Fruit fly (Drosophila melanogaster) whole organism, embryonic: Measurements from ENCODE around the gene CG4629.
A peak's percentile ranks its signal among the peaks of the same experiment; 100 is the strongest.

ENCODE experiments used
- Ada2b ChIP-seq: fragments of 200-800 bp; sonication (Bioruptor generic); IDR thresholded peaks from 2 replicates; pipeline ENCODE4 v1.3.6; 2022; ENCODE audit warnings: missing biosample characterization, missing genetic modification characterization
- Atf6 ChIP-seq: fragments of 200-800 bp; sonication (Bioruptor generic); IDR thresholded peaks from 2 replicates; pipeline ENCODE4 v1.3.6; 2022; ENCODE audit warnings: missing biosample characterization, missing genetic modification characterization
- CG10209 ChIP-seq: fragments of 200-800 bp; sonication (Bioruptor generic); optimal IDR thresholded peaks from 3 replicates; lab custom pipeline; 2017; ENCODE audit warnings: missing biosample characterization, mild to moderate bottlenecking, missing genetic modification characterization, missing genetic modification reagents
- CG10462 ChIP-seq: fragments of 200-800 bp; sonication (Bioruptor generic); optimal IDR thresholded peaks from 2 replicates; lab custom pipeline; 2016; ENCODE audit warnings: missing biosample characterization, missing genetic modification characterization
- CG10543 ChIP-seq: fragments of 200-800 bp; sonication (Bioruptor generic); optimal IDR thresholded peaks from 3 replicates; lab custom pipeline; 2017; ENCODE audit warnings: missing biosample characterization, mild to moderate bottlenecking, missing genetic modification characterization, moderate library complexity
- CG10654 ChIP-seq: fragments of 200-800 bp; sonication (Bioruptor generic); optimal IDR thresholded peaks from 2 replicates; lab custom pipeline; 2016; ENCODE audit warnings: missing biosample characterization, missing genetic modification characterization
- CG12391 ChIP-seq: fragments of 200-800 bp; sonication (Bioruptor generic); optimal IDR thresholded peaks from 3 replicates; lab custom pipeline; 2018; ENCODE audit warnings: missing biosample characterization, mild to moderate bottlenecking, missing genetic modification characterization, moderate library complexity
- CG14050 ChIP-seq: fragments of 200-800 bp; sonication (Bioruptor generic); IDR thresholded peaks from 3 replicates; pipeline ENCODE4 v1.3.6; 2022; ENCODE audit warnings: missing biosample characterization, missing genetic modification characterization
- CG14860 ChIP-seq: fragments of 200-800 bp; sonication (Bioruptor generic); IDR thresholded peaks from 3 replicates; pipeline ENCODE4 v1.3.6; 2022; ENCODE audit warnings: missing biosample characterization, missing genetic modification characterization; ENCODE audit not compliant: partially characterized antibody
- CG1529 ChIP-seq: fragments of 200-800 bp; sonication (Bioruptor generic); optimal IDR thresholded peaks from 3 replicates; lab custom pipeline; 2018; ENCODE audit warnings: missing biosample characterization, missing genetic modification characterization
- CG15514 ChIP-seq: fragments of 200-800 bp; sonication (Bioruptor generic); optimal IDR thresholded peaks from 3 replicates; lab custom pipeline; 2017; ENCODE audit warnings: missing biosample characterization, missing genetic modification characterization, mild to moderate bottlenecking, moderate library complexity, missing genetic modification reagents
- CG1602 ChIP-seq: fragments of 200-800 bp; sonication (Bioruptor generic); optimal IDR thresholded peaks from 3 replicates; lab custom pipeline; 2016; ENCODE audit warnings: missing biosample characterization, missing genetic modification characterization
- CG17829 ChIP-seq: fragments of 200-800 bp; optimal IDR thresholded peaks from 2 replicates; lab custom pipeline; 2019; ENCODE audit warnings: missing biosample characterization, mild to moderate bottlenecking, missing genetic modification characterization, moderate library complexity
- CG18011 ChIP-seq: fragments of 200-800 bp; sonication (Bioruptor generic); optimal IDR thresholded peaks from 2 replicates; lab custom pipeline; 2017; ENCODE audit warnings: missing biosample characterization, missing genetic modification characterization, mild to moderate bottlenecking, moderate library complexity, missing genotype
- CG2129 ChIP-seq: fragments of 200-800 bp; sonication (Bioruptor generic); IDR thresholded peaks from 2 replicates; pipeline ENCODE4 v1.3.6; 2022; ENCODE audit warnings: missing biosample characterization, missing genetic modification characterization; ENCODE audit not compliant: partially characterized antibody
- CG30431 ChIP-seq: fragments of 200-800 bp; sonication (Bioruptor generic); optimal IDR thresholded peaks from 2 replicates; lab custom pipeline; 2017; ENCODE audit warnings: missing biosample characterization, missing genetic modification characterization
- CG32767 ChIP-seq: fragments of 200-800 bp; sonication (Bioruptor generic); IDR thresholded peaks from 2 replicates; pipeline ENCODE4 v1.3.6; 2022; ENCODE audit warnings: missing biosample characterization, missing genetic modification characterization
- CG33557 ChIP-seq: fragments of 200-800 bp; sonication (Bioruptor generic); optimal IDR thresholded peaks from 2 replicates; lab custom pipeline; 2019; ENCODE audit warnings: missing biosample characterization, mild to moderate bottlenecking, missing genetic modification characterization, moderate library complexity
- CG34422 ChIP-seq: fragments of 200-800 bp; sonication (Bioruptor generic); IDR thresholded peaks from 3 replicates; pipeline ENCODE4 v1.3.6; 2022; ENCODE audit warnings: missing biosample characterization, missing genetic modification characterization
- CG7271 ChIP-seq: fragments of 200-800 bp; sonication (Bioruptor generic); optimal IDR thresholded peaks from 2 replicates; lab custom pipeline; 2018; ENCODE audit warnings: missing biosample characterization, mild to moderate bottlenecking, missing genetic modification characterization, moderate library complexity
- CG8290 ChIP-seq, 3 experiments: fragments of 200-800 bp; sonication (Bioruptor generic); optimal IDR thresholded peaks; 2 replicates each; lab custom pipeline; 2016 to 2019; ENCODE audit warnings: missing biosample characterization in 3 of 3, missing genetic modification characterization in 3 of 3, mild to moderate bottlenecking in 2 of 3, moderate library complexity in 1 of 3
- D19B ChIP-seq: fragments of 200-800 bp; sonication (Bioruptor generic); optimal IDR thresholded peaks from 2 replicates; lab custom pipeline; 2017; ENCODE audit warnings: missing biosample characterization, mild to moderate bottlenecking, missing genetic modification characterization
- Doc2 ChIP-seq: fragments of 200-800 bp; sonication (Bioruptor generic); IDR thresholded peaks from 2 replicates; pipeline ENCODE4 v1.3.6; 2022; ENCODE audit warnings: missing biosample characterization, missing genetic modification characterization
- Dp ChIP-seq: fragments of 200-800 bp; sonication (Bioruptor generic); optimal IDR thresholded peaks from 2 replicates; lab custom pipeline; 2018; ENCODE audit warnings: missing biosample characterization, mild to moderate bottlenecking, missing genetic modification characterization, moderate library complexity
- Dref ChIP-seq: fragments of 200-800 bp; sonication (Bioruptor generic); IDR thresholded peaks from 2 replicates; pipeline ENCODE4 v1.3.6; 2022; ENCODE audit warnings: missing biosample characterization, missing genetic modification characterization
- GATAe ChIP-seq: fragments of 200-800 bp; sonication (Bioruptor generic); conservative IDR thresholded peaks from 2 replicates; pipeline ENCODE4 v1.3.6; 2022; ENCODE audit warnings: missing biosample characterization, missing genetic modification characterization
- Hmr ChIP-seq: fragments of 200-800 bp; sonication (Bioruptor generic); optimal IDR thresholded peaks from 3 replicates; lab custom pipeline; 2017; ENCODE audit warnings: mild to moderate bottlenecking, missing biosample characterization, missing genetic modification reagents, missing genetic modification characterization
- Lim3 ChIP-seq: fragments of 200-800 bp; sonication (Bioruptor generic); IDR thresholded peaks from 2 replicates; pipeline ENCODE4 v1.3.6; 2022; ENCODE audit warnings: missing biosample characterization, missing genetic modification characterization
- MBD-R2 ChIP-seq: fragments of 200-800 bp; sonication (Bioruptor generic); IDR thresholded peaks from 2 replicates; pipeline ENCODE4 v1.3.6; 2022; ENCODE audit warnings: missing biosample characterization, missing genetic modification characterization
- Myb ChIP-seq: fragments of 200-800 bp; sonication (Bioruptor generic); optimal IDR thresholded peaks from 2 replicates; lab custom pipeline; 2016; ENCODE audit warnings: missing biosample characterization, missing genetic modification characterization
- Nf-YA ChIP-seq: fragments of 200-800 bp; sonication (Bioruptor generic); IDR thresholded peaks from 2 replicates; pipeline ENCODE4 v1.3.6; 2022; ENCODE audit warnings: missing biosample characterization, missing genetic modification characterization
- Rfx ChIP-seq: fragments of 200-800 bp; sonication (Bioruptor generic); IDR thresholded peaks from 2 replicates; pipeline ENCODE4 v1.3.6; 2022; ENCODE audit warnings: missing biosample characterization, missing genetic modification characterization
- Sox100B ChIP-seq: fragments of 200-800 bp; sonication (Bioruptor generic); optimal IDR thresholded peaks from 3 replicates; lab custom pipeline; 2018; ENCODE audit warnings: missing biosample characterization, mild to moderate bottlenecking, missing genetic modification characterization
- Usf ChIP-seq: fragments of 200-800 bp; sonication (Bioruptor generic); optimal IDR thresholded peaks from 2 replicates; lab custom pipeline; 2017; ENCODE audit warnings: missing genotype, missing biosample characterization, missing genetic modification characterization
- chif ChIP-seq, 2 experiments: fragments of 200-800 bp; sonication (Bioruptor generic); optimal IDR thresholded peaks; 3 replicates each; lab custom pipeline; 2016; ENCODE audit warnings: missing biosample characterization in 2 of 2, missing genetic modification characterization in 2 of 2
- chinmo ChIP-seq: fragments of 200-800 bp; sonication (Bioruptor generic); IDR thresholded peaks from 4 replicates; pipeline ENCODE4 v1.3.6; 2022; ENCODE audit warnings: missing biosample characterization, missing genetic modification characterization; ENCODE audit not compliant: partially characterized antibody
- croc ChIP-seq: fragments of 200-800 bp; sonication (Bioruptor generic); conservative IDR thresholded peaks from 3 replicates; pipeline ENCODE4 v1.3.6; 2022; ENCODE audit warnings: missing biosample characterization, missing genetic modification characterization
- danr ChIP-seq: fragments of 200-800 bp; sonication (Bioruptor generic); IDR thresholded peaks from 2 replicates; pipeline ENCODE4 v1.3.6; 2022; ENCODE audit warnings: missing biosample characterization, missing genetic modification characterization
- dmrt11E ChIP-seq: fragments of 200-800 bp; sonication (Bioruptor generic); optimal IDR thresholded peaks from 3 replicates; lab custom pipeline; 2018; ENCODE audit warnings: missing biosample characterization, mild to moderate bottlenecking, missing genetic modification characterization, moderate library complexity
- jing ChIP-seq: fragments of 200-800 bp; sonication (Bioruptor generic); optimal IDR thresholded peaks from 2 replicates; lab custom pipeline; 2018; ENCODE audit warnings: missing biosample characterization, mild to moderate bottlenecking, missing genetic modification characterization
- jumu ChIP-seq: fragments of 200-800 bp; sonication (Bioruptor generic); optimal IDR thresholded peaks from 3 replicates; lab custom pipeline; 2016; ENCODE audit warnings: missing biosample characterization, missing genetic modification characterization
- nmo ChIP-seq: fragments of 200-800 bp; sonication (Bioruptor generic); optimal IDR thresholded peaks from 2 replicates; lab custom pipeline; 2018; ENCODE audit warnings: missing biosample characterization, mild to moderate bottlenecking, missing genetic modification characterization, moderate library complexity
- peb ChIP-seq: fragments of 200-800 bp; sonication (Bioruptor generic); IDR thresholded peaks from 2 replicates; pipeline ENCODE4 v1.3.6; 2022; ENCODE audit warnings: missing biosample characterization, missing genetic modification characterization
- psq ChIP-seq: fragments of 200-800 bp; sonication (Bioruptor generic); optimal IDR thresholded peaks from 2 replicates; lab custom pipeline; 2017; ENCODE audit warnings: missing biosample characterization, missing genetic modification characterization
- scrt ChIP-seq: fragments of 200-800 bp; sonication (Bioruptor generic); optimal IDR thresholded peaks from 2 replicates; lab custom pipeline; 2018; ENCODE audit warnings: missing biosample characterization, mild to moderate bottlenecking, missing genetic modification characterization, moderate library complexity
- sqz ChIP-seq: fragments of 200-800 bp; sonication (Bioruptor generic); optimal IDR thresholded peaks from 3 replicates; lab custom pipeline; 2018; ENCODE audit warnings: missing biosample characterization, mild to moderate bottlenecking, missing genetic modification characterization
- zfh1 ChIP-seq: fragments of 200-800 bp; sonication (Bioruptor generic); IDR thresholded peaks from 3 replicates; pipeline ENCODE4 v1.3.6; 2022; ENCODE audit warnings: missing biosample characterization, missing genetic modification characterization

CG4629 gene

dm6 chr2L:1128932-1129887, 26.9 kb upstream of the CG4629 start, which contains the start of the genes Pino and TBC1D23 (continued):
- TF ChIP-seq CG34422 (GFP tag; lab: Robert Waterston, UW) (peak; percentile 37; the same call in 2 of the 3 replicates), scrt (GFP tag; lab: Kevin White, UChicago) (peak; percentile 48), CG7271 (tag; lab: Kevin White, UChicago) (no peak), CG12391 (tag; lab: Kevin White, UChicago) (peak; percentile 88), Doc2 (GFP tag; lab: Robert Waterston, UW) (no peak), jumu (GFP tag; lab: Kevin White, UChicago) (peak; percentile 6), peb (GFP tag; lab: Robert Waterston, UW) (no peak), Myb (peak; percentile 52), Dp (GFP tag; lab: Kevin White, UChicago) (peak; percentile 5), dmrt11E (tag; lab: Kevin White, UChicago) (peak; percentile 74), CG14860 (GFP tag; lab: Robert Waterston, UW) (peak; percentile 64; the same call in 2 of the 3 replicates), CG10543 (peak; percentile 75), CG14050 (GFP tag; lab: Robert Waterston, UW) (no peak), jing (no peak), chinmo (0 out of 4 replicates have a peak, but pooled peaks have one; percentile 4), zfh1 (GFP tag; lab: Robert Waterston, UW) (peak; percentile 65; the same call in 2 of the 3 replicates), Sox100B (GFP tag; lab: Kevin White, UChicago) (peak; percentile 71), Ada2b (peak; percentile 35; the same call in 1 of the 2 replicates), CG8290 (GFP tag; optimal IDR thresholded peaks at IDR 0.05; lab: Kevin White, UChicago) (no peak), CG8290 (tag; optimal IDR thresholded peaks at IDR 0.05; lab: Kevin White, UChicago) (peak in 1 of 2 experiments; percentile 58), Atf6 (GFP tag; lab: Robert Waterston, UW) (0 out of 2 replicates have a peak, but pooled peaks have one; percentile 41), Hmr (GFP tag; lab: Kevin White, UChicago) (peak; percentile 79), chif (GFP tag; optimal IDR thresholded peaks at IDR 0.05; lab: Kevin White, UChicago) (peak in 1 of 2 experiments; percentile 45), CG1529 (GFP tag; lab: Kevin White, UChicago) (peak; percentile 30), CG18011 (peak; percentile 15), danr (GFP tag; lab: Robert Waterston, UW) (peak; percentile 38; the same call in 1 of the 2 replicates), CG33557 (GFP tag; lab: Kevin White, UChicago) (peak; percentile 57), MBD-R2 (GFP tag; lab: Robert Waterston, UW) (peak; percentile 26; the same call in 1 of the 2 replicates), CG32767 (GFP tag; lab: Robert Waterston, UW) (no peak; the same call in 1 of the 2 replicates), CG2129 (peak; percentile 41; the same call in 1 of the 2 replicates), psq (GFP tag; lab: Kevin White, UChicago) (peak; percentile 45), Rfx (GFP tag; lab: Robert Waterston, UW) (peak; percentile 85), Usf (GFP tag; lab: Kevin White, UChicago) (peak; percentile 35), sqz (GFP tag; lab: Kevin White, UChicago) (no peak), GATAe (GFP tag; lab: Robert Waterston, UW) (0 out of 2 replicates have a peak, but pooled peaks have one; percentile 18), CG10462 (GFP tag; lab: Kevin White, UChicago) (peak; percentile 53), croc (GFP tag; lab: Robert Waterston, UW) (peak; percentile 60), CG1602 (GFP tag; lab: Kevin White, UChicago) (peak; percentile 75), Dref (GFP tag; lab: Robert Waterston, UW) (peak; percentile 68), D19B (peak; percentile 25), nmo (peak; percentile 89), Lim3 (GFP tag; lab: Robert Waterston, UW) (no peak), CG10209 (GFP tag; lab: Kevin White, UChicago) (peak; percentile 48), CG10654 (GFP tag; lab: Kevin White, UChicago) (peak; percentile 68), CG17829 (tag; lab: Kevin White, UChicago) (peak; percentile 78), CG30431 (GFP tag; lab: Kevin White, UChicago) (peak; percentile 48), Nf-YA (GFP tag; lab: Robert Waterston, UW) (no peak), CG15514 (peak; percentile 79)
